Worm (Caenorhabditis elegans) whole organism, midembryonic: Measurements from ENCODE around the gene srab-11.

Source experiments
- cog-1 ChIP-seq: sonication (generic microtip); optimal IDR thresholded peaks from 2 replicates; lab custom pipeline; 2016; ENCODE audit warnings: missing genetic modification characterization, missing compliant biosample characterization
- flt-1 ChIP-seq: fragments of 200-800 bp; sonication (Bioruptor generic); IDR thresholded peaks from 2 replicates; pipeline ENCODE4 v1.3.6; 2022; ENCODE audit warnings: missing genetic modification characterization, missing compliant biosample characterization
- klf-2 ChIP-seq: fragments of 200-800 bp; sonication (Bioruptor generic); conservative IDR thresholded peaks from 2 replicates; pipeline ENCODE4 v1.3.6; 2022; ENCODE audit warnings: missing genetic modification reagents, missing genetic modification characterization, missing compliant biosample characterization
- ref-1 ChIP-seq: fragments of 200-800 bp; sonication (Bioruptor generic); conservative IDR thresholded peaks from 2 replicates; pipeline ENCODE4 v1.3.6; 2022; ENCODE audit warnings: missing genetic modification reagents, missing genetic modification characterization, missing compliant biosample characterization
- ztf-29 ChIP-seq: fragments of 200-800 bp; sonication (Bioruptor generic); IDR thresholded peaks from 2 replicates; pipeline ENCODE4 v1.3.6; 2022; ENCODE audit warnings: missing genetic modification reagents, missing genetic modification characterization, missing compliant biosample characterization

DNA sequence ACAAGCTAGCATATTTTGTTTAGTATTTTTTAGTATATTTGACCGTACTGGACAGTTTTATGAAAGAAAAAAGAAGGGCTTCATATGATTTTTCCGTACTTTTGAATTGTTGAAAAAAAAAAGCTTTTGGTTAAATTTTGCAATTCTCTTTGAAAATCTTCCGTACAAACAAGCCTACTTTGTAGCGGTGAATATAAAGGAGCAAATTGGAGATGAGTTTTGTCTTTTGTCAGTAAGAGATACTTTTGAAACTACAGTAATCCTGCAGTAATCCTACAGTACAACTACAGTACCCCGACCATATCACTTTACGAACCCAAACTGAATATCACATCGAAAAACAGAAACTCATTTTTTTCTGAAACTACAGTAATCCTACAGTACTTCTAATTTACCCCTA lies 24.4 kb downstream of the srab-11 start:
- TF ChIP-seq flt-1 (GFP tag; lab: Robert Waterston, UW) (no peak), cog-1 (tag; lab: Kevin White, UChicago) (no peak), ztf-29 (GFP tag; lab: Robert Waterston, UW) (no peak), klf-2 (GFP tag; lab: Robert Waterston, UW) (no peak), ref-1 (GFP tag; lab: Robert Waterston, UW) (no peak)
